Fruit fly (Drosophila melanogaster): Measurements from ENCODE around the gene CG5681.

DNA sequence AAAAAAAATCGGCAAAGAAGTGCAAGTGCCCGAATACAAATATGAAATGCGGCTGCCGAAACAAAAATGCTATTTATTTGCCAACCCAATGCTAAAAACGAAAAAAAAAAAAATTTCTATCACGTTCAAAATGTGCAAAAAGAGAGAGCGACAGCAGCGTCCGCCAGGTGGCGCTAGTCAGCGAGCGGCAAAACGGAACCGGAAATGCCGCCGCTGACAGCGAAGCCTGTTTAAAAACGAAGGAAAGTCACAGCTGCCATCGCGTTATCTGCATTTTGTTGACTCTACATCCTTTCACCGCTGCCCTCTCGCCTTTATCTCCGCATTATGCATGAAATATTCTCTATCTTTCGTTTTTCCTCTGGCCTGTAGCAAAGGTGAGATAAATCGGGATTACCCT lies 26.0 kb upstream of the CG5681 start:
- no peak for TF ChIP-seq CG1233 (GFP tag; optimal IDR thresholded peaks at IDR 0.05)
- no peak for TF ChIP-seq exex (tag; optimal IDR thresholded peaks at IDR 0.05)
- no peak for TF ChIP-seq ATbp (GFP tag; optimal IDR thresholded peaks at IDR 0.05)
- no peak for TF ChIP-seq Lpt (GFP tag; optimal IDR thresholded peaks at IDR 0.05)
- no peak for TF ChIP-seq CG6854 (GFP tag; optimal IDR thresholded peaks at IDR 0.05)
- no peak for TF ChIP-seq nom (GFP tag; optimal IDR thresholded peaks at IDR 0.05)
- TF ChIP-seq CG18262 (tag; optimal IDR thresholded peaks at IDR 0.05), result no peak
- no peak for TF ChIP-seq Fer3 (tag; optimal IDR thresholded peaks at IDR 0.05)
- TF ChIP-seq Nf-YC (tag; optimal IDR thresholded peaks at IDR 0.05), result no peak
